Fruit fly (Drosophila melanogaster): ENCODE data around the gene Taf9.

Gene Taf9

dm6 chrX:17845820-17846379 is 3.9 kb downstream of the Taf9 start:
- TF ChIP-seq insv (optimal IDR thresholded peaks at IDR 0.05): no peak
- no peak for TF ChIP-seq ttk (optimal IDR thresholded peaks at IDR 0.05)
- no peak for TF ChIP-seq psq (optimal IDR thresholded peaks at IDR 0.05)
- no peak for TF ChIP-seq Sin3A (optimal IDR thresholded peaks at IDR 0.05)
- TF ChIP-seq h (optimal IDR thresholded peaks at IDR 0.05): no peak
- no peak for TF ChIP-seq Myc (optimal IDR thresholded peaks at IDR 0.05)

dm6 chrX:17850179-17850578 is 8.2 kb downstream of the Taf9 start, which contains the start of the genes CG15814 and Spt7:
CG15814 (minus strand) TSS chrX:17850342.
Spt7 (plus strand) TSS chrX:17850460.
- no peak for TF ChIP-seq insv (optimal IDR thresholded peaks at IDR 0.05)
- no peak for TF ChIP-seq Sin3A (optimal IDR thresholded peaks at IDR 0.05)
- TF ChIP-seq ttk (optimal IDR thresholded peaks at IDR 0.05): no peak
- TF ChIP-seq h (optimal IDR thresholded peaks at IDR 0.05): peak; percentile 22

dm6 chrX:17852457-17852856 is 10.5 kb downstream of the Taf9 start, which contains the start of gene CG32554:
CG32554 (minus strand) TSS chrX:17852685.
- no peak for TF ChIP-seq insv (optimal IDR thresholded peaks at IDR 0.05)
- no peak for TF ChIP-seq h (optimal IDR thresholded peaks at IDR 0.05)
- TF ChIP-seq ttk (optimal IDR thresholded peaks at IDR 0.05): no peak
- TF ChIP-seq Sin3A (optimal IDR thresholded peaks at IDR 0.05): no peak
- TF ChIP-seq psq (optimal IDR thresholded peaks at IDR 0.05): no peak
- TF ChIP-seq Myc (optimal IDR thresholded peaks at IDR 0.05): no peak

dm6 chrX:17856029-17856428 is 14.1 kb downstream of the Taf9 start, which contains the start of gene Mco4:
Mco4 (minus strand) TSS chrX:17856129.
- TF ChIP-seq insv (optimal IDR thresholded peaks at IDR 0.05): no peak
- no peak for TF ChIP-seq Myc (optimal IDR thresholded peaks at IDR 0.05)
- no peak for TF ChIP-seq h (optimal IDR thresholded peaks at IDR 0.05)
- TF ChIP-seq Sin3A (optimal IDR thresholded peaks at IDR 0.05): no peak
- TF ChIP-seq psq (optimal IDR thresholded peaks at IDR 0.05): no peak
- TF ChIP-seq ttk (optimal IDR thresholded peaks at IDR 0.05): no peak

- no peak for TF ChIP-seq Myc (optimal IDR thresholded peaks at IDR 0.05)
Measured at dm6 chrX:17856458-17857277, 14.7 kb downstream of the Taf9 start, which contains the start of gene Srx. Srx (plus strand) TSS chrX:17856974.

dm6 chrX:17857809-17858208 is 15.8 kb downstream of the Taf9 start:
- TF ChIP-seq ttk (optimal IDR thresholded peaks at IDR 0.05) (no peak), h (optimal IDR thresholded peaks at IDR 0.05) (no peak), Myc (optimal IDR thresholded peaks at IDR 0.05) (no peak), Sin3A (optimal IDR thresholded peaks at IDR 0.05) (no peak), psq (optimal IDR thresholded peaks at IDR 0.05) (no peak), insv (optimal IDR thresholded peaks at IDR 0.05) (no peak)

dm6 chrX:17860711-17861110 is 18.8 kb downstream of the Taf9 start, which contains the start of the genes Arp8 and CG6769:
Arp8 (minus strand) TSS chrX:17860800.
CG6769 (plus strand) TSS chrX:17861002.
- no peak for TF ChIP-seq h (optimal IDR thresholded peaks at IDR 0.05)
- no peak for TF ChIP-seq Sin3A (optimal IDR thresholded peaks at IDR 0.05)
- TF ChIP-seq ttk (optimal IDR thresholded peaks at IDR 0.05): no peak
- no peak for TF ChIP-seq Myc (optimal IDR thresholded peaks at IDR 0.05)
- TF ChIP-seq insv (optimal IDR thresholded peaks at IDR 0.05): no peak
- no peak for TF ChIP-seq psq (optimal IDR thresholded peaks at IDR 0.05)

dm6 chrX:17865103-17865502 is 23.1 kb downstream of the Taf9 start:
- TF ChIP-seq h (optimal IDR thresholded peaks at IDR 0.05) (no peak), psq (optimal IDR thresholded peaks at IDR 0.05) (no peak), Sin3A (optimal IDR thresholded peaks at IDR 0.05) (no peak), Myc (optimal IDR thresholded peaks at IDR 0.05) (no peak), insv (optimal IDR thresholded peaks at IDR 0.05) (no peak), ttk (optimal IDR thresholded peaks at IDR 0.05) (no peak)

dm6 chrX:17870614-17871394 is 28.8 kb downstream of the Taf9 start:
- TF ChIP-seq psq (optimal IDR thresholded peaks at IDR 0.05): no peak
- no peak for TF ChIP-seq Sin3A (optimal IDR thresholded peaks at IDR 0.05)
- no peak for TF ChIP-seq Myc (optimal IDR thresholded peaks at IDR 0.05)
- TF ChIP-seq h (optimal IDR thresholded peaks at IDR 0.05): no peak
- TF ChIP-seq insv (optimal IDR thresholded peaks at IDR 0.05): no peak
- TF ChIP-seq ttk (optimal IDR thresholded peaks at IDR 0.05): no peak

dm6 chrX:17872310-17872709 is 30.3 kb downstream of the Taf9 start:
- TF ChIP-seq insv (optimal IDR thresholded peaks at IDR 0.05): no peak
- no peak for TF ChIP-seq Myc (optimal IDR thresholded peaks at IDR 0.05)
- TF ChIP-seq psq (optimal IDR thresholded peaks at IDR 0.05): no peak
- no peak for TF ChIP-seq Sin3A (optimal IDR thresholded peaks at IDR 0.05)
- TF ChIP-seq h (optimal IDR thresholded peaks at IDR 0.05): no peak
- TF ChIP-seq ttk (optimal IDR thresholded peaks at IDR 0.05): no peak

- no peak for TF ChIP-seq insv (optimal IDR thresholded peaks at IDR 0.05)
- no peak for TF ChIP-seq Sin3A (optimal IDR thresholded peaks at IDR 0.05)
- no peak for TF ChIP-seq h (optimal IDR thresholded peaks at IDR 0.05)
- TF ChIP-seq psq (optimal IDR thresholded peaks at IDR 0.05): no peak
- TF ChIP-seq ttk (optimal IDR thresholded peaks at IDR 0.05): no peak
Measured at dm6 chrX:17873329-17873728, 31.4 kb downstream of the Taf9 start.

Measured in Kc167 (cell line).